Worm (Caenorhabditis elegans) whole organism, L2 larva: Measurements from ENCODE around the gene T22F7.3.

Experiments
- F13H6.1 ChIP-seq: sonication (generic microtip); optimal IDR thresholded peaks from 2 replicates; lab custom pipeline; 2016; ENCODE audit warnings: missing genetic modification characterization, missing compliant biosample characterization
- ceh-16 ChIP-seq: fragments of 150-350 bp; optimal IDR thresholded peaks from 2 replicates; lab custom pipeline; 2014; ENCODE audit warnings: missing biosample characterization, missing genetic modification characterization
- lin-13 ChIP-seq: fragments of 150-350 bp; optimal IDR thresholded peaks from 2 replicates; lab custom pipeline; 2014; ENCODE audit warnings: missing biosample characterization, missing genetic modification reagents, missing genetic modification characterization
- skn-1 ChIP-seq: sonication (generic microtip); optimal IDR thresholded peaks from 2 replicates; lab custom pipeline; 2017; ENCODE audit warnings: missing biosample characterization, missing genetic modification characterization

ce11 chrIII:568815-569214 lies 45.0 kb upstream of the T22F7.3 start:
- TF ChIP-seq F13H6.1 (tag; lab: Kevin White, UChicago) (no peak), lin-13 (GFP tag; lab: Kevin White, UChicago) (no peak), skn-1 (tag; lab: Kevin White, UChicago) (no peak), ceh-16 (tag; lab: Kevin White, UChicago) (no peak)
